Fruit fly (Drosophila melanogaster) whole organism, embryonic: ENCODE measurements around the gene TfIIA-S.
A peak's percentile ranks its signal among the peaks of the same experiment; 100 is the strongest.

Source experiments
- Abd-B ChIP-seq: fragments of 200-800 bp; sonication (Bioruptor generic); optimal IDR thresholded peaks from 2 replicates; lab custom pipeline; 2018; ENCODE audit warnings: missing biosample characterization, mild to moderate bottlenecking, missing genetic modification characterization, moderate library complexity
- BtbVII ChIP-seq: fragments of 200-800 bp; sonication (Bioruptor generic); optimal IDR thresholded peaks from 3 replicates; lab custom pipeline; 2017; ENCODE audit warnings: missing biosample characterization, mild to moderate bottlenecking, missing genetic modification characterization
- CG10431 ChIP-seq: fragments of 200-800 bp; sonication (Bioruptor generic); optimal IDR thresholded peaks from 3 replicates; lab custom pipeline; 2018; ENCODE audit warnings: missing biosample characterization, mild to moderate bottlenecking, missing genetic modification characterization
- CG10979 ChIP-seq: fragments of 200-800 bp; sonication (Bioruptor generic); optimal IDR thresholded peaks from 2 replicates; lab custom pipeline; 2018; ENCODE audit warnings: missing biosample characterization, mild to moderate bottlenecking, missing genetic modification characterization, moderate library complexity
- CG11504 ChIP-seq: fragments of 200-800 bp; sonication (Bioruptor generic); optimal IDR thresholded peaks from 3 replicates; lab custom pipeline; 2019; ENCODE audit warnings: missing biosample characterization, mild to moderate bottlenecking, missing genetic modification characterization, moderate library complexity
- CG11723 ChIP-seq: fragments of 200-800 bp; sonication (Bioruptor generic); optimal IDR thresholded peaks from 2 replicates; lab custom pipeline; 2017; ENCODE audit warnings: missing biosample characterization, mild to moderate bottlenecking, missing genetic modification characterization
- CG12104 ChIP-seq: fragments of 200-800 bp; sonication (Bioruptor generic); optimal IDR thresholded peaks from 3 replicates; lab custom pipeline; 2016; ENCODE audit warnings: missing biosample characterization, missing genetic modification characterization
- CG12219 ChIP-seq: fragments of 200-800 bp; sonication (Bioruptor generic); optimal IDR thresholded peaks from 3 replicates; lab custom pipeline; 2018; ENCODE audit warnings: missing biosample characterization, mild to moderate bottlenecking, missing genetic modification characterization
- CG12744 ChIP-seq: fragments of 200-800 bp; sonication (Bioruptor generic); optimal IDR thresholded peaks from 2 replicates; lab custom pipeline; 2016; ENCODE audit warnings: missing biosample characterization, missing genetic modification characterization
- CG13775 ChIP-seq: fragments of 200-800 bp; sonication (Bioruptor generic); optimal IDR thresholded peaks from 3 replicates; lab custom pipeline; 2017; ENCODE audit warnings: missing biosample characterization, mild to moderate bottlenecking, missing genetic modification characterization
- CG14710 ChIP-seq: fragments of 200-800 bp; sonication (Bioruptor generic); optimal IDR thresholded peaks from 3 replicates; lab custom pipeline; 2019; ENCODE audit warnings: missing biosample characterization, mild to moderate bottlenecking, missing genetic modification characterization, moderate library complexity
- CG15601 ChIP-seq: fragments of 200-800 bp; sonication (Bioruptor generic); optimal IDR thresholded peaks from 3 replicates; lab custom pipeline; 2019; ENCODE audit warnings: missing biosample characterization, mild to moderate bottlenecking, missing genetic modification characterization, moderate library complexity
- CG17361 ChIP-seq: fragments of 200-800 bp; sonication (Bioruptor generic); IDR thresholded peaks from 3 replicates; pipeline ENCODE4 v1.3.6; 2022; ENCODE audit warnings: missing biosample characterization, missing genetic modification characterization
- CG18011 ChIP-seq: fragments of 200-800 bp; sonication (Bioruptor generic); optimal IDR thresholded peaks from 2 replicates; lab custom pipeline; 2017; ENCODE audit warnings: missing biosample characterization, missing genetic modification characterization, mild to moderate bottlenecking, moderate library complexity, missing genotype
- CG18599 ChIP-seq: fragments of 200-800 bp; sonication (Bioruptor generic); optimal IDR thresholded peaks from 3 replicates; lab custom pipeline; 2017; ENCODE audit warnings: missing biosample characterization, missing genetic modification characterization, mild to moderate bottlenecking, moderate library complexity, missing genetic modification reagents
- CG30020 ChIP-seq: fragments of 200-800 bp; optimal IDR thresholded peaks from 2 replicates; lab custom pipeline; 2019; ENCODE audit warnings: missing biosample characterization, mild to moderate bottlenecking, missing genetic modification characterization, moderate library complexity
- CG32532 ChIP-seq: fragments of 200-800 bp; sonication (Bioruptor generic); IDR thresholded peaks from 2 replicates; pipeline ENCODE4 v1.3.6; 2022; ENCODE audit warnings: missing biosample characterization, missing genetic modification characterization
- CG4328 ChIP-seq: fragments of 200-800 bp; sonication (Bioruptor generic); optimal IDR thresholded peaks from 3 replicates; lab custom pipeline; 2017; ENCODE audit warnings: missing biosample characterization, missing genetic modification reagents, missing genetic modification characterization
- CG4360 ChIP-seq: fragments of 200-800 bp; sonication (Bioruptor generic); IDR thresholded peaks from 2 replicates; pipeline ENCODE4 v1.3.6; 2022; ENCODE audit warnings: missing biosample characterization, missing genetic modification characterization
- CG6813 ChIP-seq: fragments of 200-800 bp; sonication (Bioruptor generic); optimal IDR thresholded peaks from 2 replicates; lab custom pipeline; 2017; ENCODE audit warnings: missing biosample characterization, missing genetic modification characterization, mild to moderate bottlenecking, moderate library complexity, missing genetic modification reagents
- CG7357 ChIP-seq: fragments of 200-800 bp; sonication (Bioruptor generic); IDR thresholded peaks from 3 replicates; pipeline ENCODE4 v1.3.6; 2022; ENCODE audit warnings: missing biosample characterization, missing genetic modification characterization
- CG7372 ChIP-seq: fragments of 200-800 bp; sonication (Bioruptor generic); IDR thresholded peaks from 2 replicates; pipeline ENCODE4 v1.3.6; 2022; ENCODE audit warnings: missing biosample characterization, missing genetic modification characterization
- CG7786 ChIP-seq: fragments of 200-800 bp; sonication (Bioruptor generic); optimal IDR thresholded peaks from 2 replicates; lab custom pipeline; 2016; ENCODE audit warnings: missing biosample characterization, missing genetic modification characterization
- CG7839 ChIP-seq: fragments of 200-800 bp; sonication (Bioruptor generic); optimal IDR thresholded peaks from 3 replicates; lab custom pipeline; 2018; ENCODE audit warnings: missing biosample characterization, mild to moderate bottlenecking, missing genetic modification characterization, moderate library complexity
- CG7928 ChIP-seq: fragments of 200-800 bp; sonication (Bioruptor generic); optimal IDR thresholded peaks from 2 replicates; lab custom pipeline; 2017; ENCODE audit warnings: missing biosample characterization, mild to moderate bottlenecking, missing genetic modification characterization
- CG8388 ChIP-seq: fragments of 200-800 bp; sonication (Bioruptor generic); optimal IDR thresholded peaks from 2 replicates; lab custom pipeline; 2019; ENCODE audit warnings: missing biosample characterization, mild to moderate bottlenecking, missing genetic modification characterization, moderate library complexity
- D19B ChIP-seq: fragments of 200-800 bp; sonication (Bioruptor generic); optimal IDR thresholded peaks from 2 replicates; lab custom pipeline; 2017; ENCODE audit warnings: missing biosample characterization, mild to moderate bottlenecking, missing genetic modification characterization
- Dfd ChIP-seq, 2 experiments: fragments of >200 bp; optimal IDR thresholded peaks; 2 replicates each; lab custom pipeline; 2017; ENCODE audit warnings: missing biosample characterization in 2 of 2, missing genetic modification characterization in 2 of 2
- Dip2 ChIP-seq: fragments of 200-800 bp; sonication (Bioruptor generic); IDR thresholded peaks from 2 replicates; pipeline ENCODE4 v1.3.6; 2022; ENCODE audit warnings: missing biosample characterization, missing genetic modification characterization
- Doc2 ChIP-seq: fragments of 200-800 bp; sonication (Bioruptor generic); IDR thresholded peaks from 2 replicates; pipeline ENCODE4 v1.3.6; 2022; ENCODE audit warnings: missing biosample characterization, missing genetic modification characterization
- Jarid2 ChIP-seq: fragments of 200-800 bp; sonication (Bioruptor generic); optimal IDR thresholded peaks from 3 replicates; lab custom pipeline; 2017; ENCODE audit warnings: mild to moderate bottlenecking, missing biosample characterization, missing genetic modification reagents, missing genetic modification characterization
- Lim3 ChIP-seq: fragments of 200-800 bp; sonication (Bioruptor generic); IDR thresholded peaks from 2 replicates; pipeline ENCODE4 v1.3.6; 2022; ENCODE audit warnings: missing biosample characterization, missing genetic modification characterization
- Mes4 ChIP-seq: fragments of 200-800 bp; sonication (Bioruptor generic); optimal IDR thresholded peaks from 2 replicates; lab custom pipeline; 2016; ENCODE audit warnings: missing biosample characterization, missing genetic modification characterization
- NC2β ChIP-seq: fragments of 200-800 bp; sonication (Bioruptor generic); optimal IDR thresholded peaks from 2 replicates; lab custom pipeline; 2016; ENCODE audit warnings: missing biosample characterization, missing genetic modification characterization
- Nf-YB ChIP-seq: fragments of 200-800 bp; sonication (Bioruptor generic); optimal IDR thresholded peaks from 3 replicates; lab custom pipeline; 2019; ENCODE audit warnings: missing biosample characterization, mild to moderate bottlenecking, missing genetic modification characterization, moderate library complexity
- Oaz ChIP-seq: fragments of 200-800 bp; sonication (Bioruptor generic); IDR thresholded peaks from 2 replicates; pipeline ENCODE4 v1.3.6; 2022; ENCODE audit warnings: missing biosample characterization, missing genetic modification characterization
- Sin3A ChIP-seq: fragments of >200 bp; optimal IDR thresholded peaks from 2 replicates; lab custom pipeline; 2018
- ci ChIP-seq: fragments of 200-800 bp; sonication (Bioruptor generic); IDR thresholded peaks from 3 replicates; pipeline ENCODE4 v1.3.6; 2022; ENCODE audit warnings: missing biosample characterization, missing genetic modification characterization
- dmrt99B ChIP-seq: fragments of 200-800 bp; sonication (Bioruptor generic); optimal IDR thresholded peaks from 2 replicates; lab custom pipeline; 2018; ENCODE audit warnings: missing biosample characterization, mild to moderate bottlenecking, missing genetic modification characterization, moderate library complexity
- ham ChIP-seq: fragments of 200-800 bp; sonication (Bioruptor generic); IDR thresholded peaks from 2 replicates; pipeline ENCODE4 v1.3.6; 2022; ENCODE audit warnings: missing biosample characterization, missing genetic modification characterization
- hth ChIP-seq: fragments of >200 bp; optimal IDR thresholded peaks from 2 replicates; lab custom pipeline; 2017; ENCODE audit warnings: inconsistent platforms
- ken ChIP-seq: fragments of 200-800 bp; sonication (Bioruptor generic); IDR thresholded peaks from 3 replicates; pipeline ENCODE4 v1.3.6; 2022; ENCODE audit warnings: missing biosample characterization, missing genetic modification characterization
- mam ChIP-seq: fragments of 200-800 bp; sonication (Bioruptor generic); optimal IDR thresholded peaks from 3 replicates; lab custom pipeline; 2016; ENCODE audit warnings: missing biosample characterization, missing genetic modification characterization
- mirr ChIP-seq: fragments of 200-800 bp; sonication (Bioruptor generic); optimal IDR thresholded peaks from 3 replicates; lab custom pipeline; 2018; ENCODE audit warnings: missing biosample characterization, mild to moderate bottlenecking, missing genetic modification characterization
- onecut ChIP-seq: fragments of 200-800 bp; sonication (Bioruptor generic); IDR thresholded peaks from 2 replicates; pipeline ENCODE4 v1.3.6; 2022; ENCODE audit warnings: missing biosample characterization, missing genetic modification characterization
- pita ChIP-seq: fragments of 200-800 bp; sonication (Bioruptor generic); optimal IDR thresholded peaks from 2 replicates; lab custom pipeline; 2017; ENCODE audit warnings: missing biosample characterization, mild to moderate bottlenecking, missing genetic modification characterization
- sim ChIP-seq: fragments of 200-800 bp; sonication (Bioruptor generic); IDR thresholded peaks from 2 replicates; pipeline ENCODE4 v1.3.6; 2022; ENCODE audit warnings: missing biosample characterization, missing genetic modification characterization
- slp2 ChIP-seq: fragments of 200-800 bp; sonication (Bioruptor generic); optimal IDR thresholded peaks from 2 replicates; lab custom pipeline; 2016; ENCODE audit warnings: missing biosample characterization, missing genetic modification characterization
- sr ChIP-seq: fragments of 200-800 bp; sonication (Bioruptor generic); IDR thresholded peaks from 3 replicates; pipeline ENCODE4 v1.3.6; 2022; ENCODE audit warnings: missing biosample characterization, missing genetic modification characterization
- tio ChIP-seq: fragments of 200-800 bp; sonication (Bioruptor generic); optimal IDR thresholded peaks from 2 replicates; lab custom pipeline; 2017; ENCODE audit warnings: missing biosample characterization, missing genetic modification characterization, inconsistent platforms
- tna ChIP-seq: fragments of 200-800 bp; sonication (Bioruptor generic); IDR thresholded peaks from 2 replicates; pipeline ENCODE4 v1.3.6; 2022; ENCODE audit warnings: missing biosample characterization, missing genetic modification characterization; ENCODE audit not compliant: partially characterized antibody
- vfl ChIP-seq: fragments of 200-800 bp; sonication (Bioruptor generic); optimal IDR thresholded peaks from 2 replicates; lab custom pipeline; 2016; ENCODE audit warnings: missing biosample characterization, missing genetic modification characterization

TfIIA-S gene

DNA sequence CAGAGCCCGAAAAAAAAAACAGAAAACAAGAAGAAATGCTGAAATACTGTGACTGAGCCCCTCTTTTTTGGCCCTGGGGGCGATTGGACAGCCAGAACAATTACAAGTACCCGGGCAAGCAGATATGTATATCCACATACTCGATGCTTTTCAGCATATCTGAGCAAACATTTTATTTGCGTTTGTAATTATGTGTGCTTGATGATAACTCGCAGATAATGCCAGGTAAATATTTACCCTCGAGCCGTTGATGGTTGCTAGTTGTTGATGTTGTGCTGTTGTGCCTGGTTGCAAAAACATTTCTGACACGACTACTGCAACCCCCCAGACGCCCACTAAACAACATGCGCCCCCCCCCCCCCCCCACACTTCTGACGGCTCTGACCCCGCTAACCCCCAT is 28.5 kb upstream of the TfIIA-S start (continued):
- no peak for TF ChIP-seq CG10979 (tag; lab: Kevin White, UChicago)
- TF ChIP-seq Oaz = peak; percentile 26; the same call in 1 of the 2 replicates
- TF ChIP-seq tio (GFP tag; lab: Kevin White, UChicago) = no peak
- no peak for TF ChIP-seq Sin3A
- TF ChIP-seq Dfd (GFP tag; optimal IDR thresholded peaks at IDR 0.05; lab: Kevin White, UChicago) = no peak
- peak; percentile 32 for TF ChIP-seq CG15601 (tag; lab: Kevin White, UChicago)
- peak; percentile 15; the same call in 1 of the 2 replicates for TF ChIP-seq CG4360 (GFP tag; lab: Robert Waterston, UW)
- TF ChIP-seq CG7372 (GFP tag; lab: Robert Waterston, UW) = no peak
- TF ChIP-seq tna (GFP tag; lab: Robert Waterston, UW) = no peak
- peak; percentile 16 for TF ChIP-seq CG12104 (GFP tag; lab: Kevin White, UChicago)
- peak; percentile 25; the same call in 1 of the 3 replicates for TF ChIP-seq sr (GFP tag; lab: Robert Waterston, UW)
- TF ChIP-seq dmrt99B = peak; percentile 52
- TF ChIP-seq Dip2 (GFP tag; lab: Robert Waterston, UW) = no peak
- 0 out of 3 replicates have a peak, but pooled peaks have one; percentile 14 for TF ChIP-seq CG7357
- no peak for TF ChIP-seq CG8388 (GFP tag; lab: Kevin White, UChicago)
- TF ChIP-seq CG13775 (GFP tag; lab: Kevin White, UChicago) = peak; percentile 3
- no peak for TF ChIP-seq NC2β (GFP tag; lab: Kevin White, UChicago)
- no peak for TF ChIP-seq sim
- no peak for TF ChIP-seq mam
- TF ChIP-seq Nf-YB (GFP tag; lab: Kevin White, UChicago) = peak; percentile 22
- 0 out of 3 replicates have a peak, but pooled peaks have one; percentile 16 for TF ChIP-seq CG17361 (GFP tag; lab: Robert Waterston, UW)
- TF ChIP-seq Mes4 (GFP tag; lab: Kevin White, UChicago) = no peak
- peak; percentile 25 for TF ChIP-seq CG11504
- TF ChIP-seq ci = peak; percentile 69; the same call in 1 of the 3 replicates
- no peak for TF ChIP-seq CG7786 (GFP tag; lab: Kevin White, UChicago)
- TF ChIP-seq CG14710 (tag; lab: Kevin White, UChicago) = peak; percentile 17
- peak; percentile 36 for TF ChIP-seq Jarid2 (GFP tag; lab: Kevin White, UChicago)
- no peak for TF ChIP-seq Lim3 (GFP tag; lab: Robert Waterston, UW)
- no peak for TF ChIP-seq ken (GFP tag; lab: Robert Waterston, UW)
- peak; percentile 74 for TF ChIP-seq CG18599
- peak; percentile 83 for TF ChIP-seq mirr (GFP tag; lab: Kevin White, UChicago)
- TF ChIP-seq CG30020 = no peak
- TF ChIP-seq BtbVII (GFP tag; lab: Kevin White, UChicago) = peak; percentile 83
- TF ChIP-seq CG4328 (GFP tag; lab: Kevin White, UChicago) = peak; percentile 30
- TF ChIP-seq Doc2 = no peak
- peak; percentile 20 for TF ChIP-seq CG7839 (tag; lab: Kevin White, UChicago)
- peak; percentile 46 for TF ChIP-seq CG11723 (GFP tag; lab: Kevin White, UChicago)
- TF ChIP-seq vfl (GFP tag; lab: Kevin White, UChicago) = no peak
- peak; percentile 42 for TF ChIP-seq onecut (GFP tag; lab: Robert Waterston, UW)
- TF ChIP-seq D19B (GFP tag; lab: Kevin White, UChicago) = peak; percentile 21
- peak; percentile 56 for TF ChIP-seq CG12219
- no peak for TF ChIP-seq pita (GFP tag; lab: Kevin White, UChicago)
- TF ChIP-seq CG32532 (GFP tag; lab: Robert Waterston, UW) = no peak
- TF ChIP-seq hth = no peak
- peak; percentile 80 for TF ChIP-seq CG6813 (GFP tag; lab: Kevin White, UChicago)
- no peak for TF ChIP-seq Abd-B
- no peak for TF ChIP-seq slp2 (GFP tag; lab: Kevin White, UChicago)
- no peak for TF ChIP-seq CG12744 (GFP tag; lab: Kevin White, UChicago)
- no peak for TF ChIP-seq ham
- peak; percentile 26 for TF ChIP-seq CG7928 (GFP tag; lab: Kevin White, UChicago)
- peak; percentile 8 for TF ChIP-seq CG18011
- TF ChIP-seq CG10431 (GFP tag; lab: Kevin White, UChicago) = no peak
